Fruit fly (Drosophila melanogaster) whole organism, pupa: ENCODE data around the gene Osi1.

Experiments
- CG10348 ChIP-seq: fragments of 200-800 bp; sonication (Bioruptor generic); IDR thresholded peaks from 2 replicates; pipeline ENCODE4 v1.3.6; 2022; ENCODE audit warnings: missing biosample characterization, missing genetic modification characterization
- CG12605 ChIP-seq: fragments of 200-800 bp; sonication (Bioruptor generic); IDR thresholded peaks from 2 replicates; pipeline ENCODE4 v1.3.6; 2022; ENCODE audit warnings: missing biosample characterization, missing genetic modification characterization
- CG13204 ChIP-seq: fragments of 200-800 bp; sonication (Bioruptor generic); optimal IDR thresholded peaks from 2 replicates; lab custom pipeline; 2018; ENCODE audit warnings: missing biosample characterization, mild to moderate bottlenecking, missing genetic modification characterization, moderate library complexity
- CG14655 ChIP-seq: fragments of 200-800 bp; sonication (Bioruptor generic); optimal IDR thresholded peaks from 3 replicates; lab custom pipeline; 2017; ENCODE audit warnings: mild to moderate bottlenecking, missing biosample characterization, missing genetic modification reagents, missing genetic modification characterization
- CG15710 ChIP-seq: fragments of 200-800 bp; sonication (Bioruptor generic); optimal IDR thresholded peaks from 2 replicates; lab custom pipeline; 2018; ENCODE audit warnings: missing biosample characterization, mild to moderate bottlenecking, missing genetic modification characterization, moderate library complexity
- CG17806 ChIP-seq: fragments of 200-800 bp; sonication (Bioruptor generic); optimal IDR thresholded peaks from 2 replicates; lab custom pipeline; 2018; ENCODE audit warnings: missing biosample characterization, mild to moderate bottlenecking, missing genetic modification characterization, moderate library complexity
- CG32121 ChIP-seq: fragments of 200-800 bp; sonication (Bioruptor generic); IDR thresholded peaks from 2 replicates; pipeline ENCODE4 v1.3.6; 2022; ENCODE audit warnings: missing biosample characterization, missing genetic modification characterization
- CG34367 ChIP-seq: fragments of 200-800 bp; sonication (Bioruptor generic); optimal IDR thresholded peaks from 2 replicates; lab custom pipeline; 2018; ENCODE audit warnings: missing biosample characterization, mild to moderate bottlenecking, missing genetic modification characterization
- CG4496 ChIP-seq: fragments of 200-800 bp; sonication (Bioruptor generic); IDR thresholded peaks from 3 replicates; pipeline ENCODE4 v1.3.6; 2022; ENCODE audit warnings: missing biosample characterization, missing genetic modification characterization
- CG8159 ChIP-seq: fragments of 200-800 bp; sonication (Bioruptor generic); optimal IDR thresholded peaks from 3 replicates; lab custom pipeline; 2018; ENCODE audit warnings: missing biosample characterization, mild to moderate bottlenecking, missing genetic modification characterization, moderate library complexity
- CG8301 ChIP-seq: fragments of 200-800 bp; sonication (Bioruptor generic); optimal IDR thresholded peaks from 2 replicates; lab custom pipeline; 2018; ENCODE audit warnings: missing biosample characterization, mild to moderate bottlenecking, missing genetic modification characterization
- CG9948 ChIP-seq: fragments of 200-800 bp; sonication (Bioruptor generic); optimal IDR thresholded peaks from 2 replicates; lab custom pipeline; 2018; ENCODE audit warnings: missing biosample characterization, mild to moderate bottlenecking, missing genetic modification characterization, moderate library complexity
- D1 ChIP-seq: fragments of 200-800 bp; sonication (Bioruptor generic); optimal IDR thresholded peaks from 2 replicates; lab custom pipeline; 2018; ENCODE audit warnings: missing biosample characterization, mild to moderate bottlenecking, missing genetic modification characterization, moderate library complexity
- EcR ChIP-seq: fragments of 200-800 bp; sonication (Bioruptor generic); optimal IDR thresholded peaks from 3 replicates; lab custom pipeline; 2019; ENCODE audit warnings: missing biosample characterization, missing genetic modification characterization, mild to moderate bottlenecking, moderate library complexity, missing genetic modification reagents
- Ets98B ChIP-seq: fragments of 200-800 bp; sonication (Bioruptor generic); IDR thresholded peaks from 2 replicates; pipeline ENCODE4 v1.3.6; 2022; ENCODE audit warnings: missing biosample characterization, missing genetic modification characterization
- Pif1A ChIP-seq: fragments of 200-800 bp; sonication (Bioruptor generic); optimal IDR thresholded peaks from 3 replicates; lab custom pipeline; 2016; ENCODE audit warnings: missing biosample characterization, missing genetic modification characterization
- Pif1B ChIP-seq: fragments of 200-800 bp; sonication (Bioruptor generic); optimal IDR thresholded peaks from 3 replicates; lab custom pipeline; 2016; ENCODE audit warnings: missing biosample characterization, missing genetic modification characterization
- Snoo ChIP-seq: fragments of 200-800 bp; sonication (Bioruptor generic); optimal IDR thresholded peaks from 3 replicates; lab custom pipeline; 2017; ENCODE audit warnings: missing biosample characterization, mild to moderate bottlenecking, missing genetic modification characterization, inconsistent platforms
- fd96Ca ChIP-seq: fragments of 200-800 bp; sonication (Bioruptor generic); IDR thresholded peaks from 3 replicates; pipeline ENCODE4 v1.3.6; 2022; ENCODE audit warnings: missing biosample characterization, missing genetic modification characterization
- gl ChIP-seq: fragments of 200-800 bp; sonication (Bioruptor generic); optimal IDR thresholded peaks from 2 replicates; lab custom pipeline; 2018; ENCODE audit warnings: missing biosample characterization, mild to moderate bottlenecking, missing genetic modification characterization
- rn ChIP-seq: fragments of 200-800 bp; sonication (Bioruptor generic); IDR thresholded peaks from 2 replicates; pipeline ENCODE4 v1.3.6; 2022; ENCODE audit warnings: missing biosample characterization, missing genetic modification characterization

Osi1 gene

DNA sequence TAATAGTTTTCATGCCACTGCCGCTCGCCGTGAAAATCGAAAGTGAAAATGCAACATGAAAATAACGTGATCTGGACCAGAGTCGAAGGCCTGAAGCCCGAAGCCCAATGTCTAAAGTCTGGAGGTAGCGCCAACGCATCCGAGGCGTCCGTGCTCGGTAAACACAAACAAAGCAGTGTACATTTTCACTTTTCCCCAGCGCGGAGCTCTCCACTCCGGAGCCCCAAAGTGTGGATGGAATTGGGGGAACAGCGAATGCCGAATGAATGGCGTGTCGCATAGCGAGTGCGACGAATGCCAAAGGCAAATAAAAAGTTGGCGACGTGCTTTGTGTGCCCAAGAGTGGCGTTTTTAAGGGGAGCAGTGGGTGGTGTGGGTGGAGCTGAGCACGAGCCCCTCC, 29.7 kb downstream of the Osi1 start:
- peak; percentile 16 for TF ChIP-seq CG14655 (GFP tag; lab: Kevin White, UChicago)
- TF ChIP-seq Ets98B (GFP tag; lab: Robert Waterston, UW): peak; percentile 15; the same call in 1 of the 2 replicates
- no peak for TF ChIP-seq Pif1A (GFP tag; lab: Kevin White, UChicago)
- no peak for TF ChIP-seq CG34367 (tag; lab: Kevin White, UChicago)
- peak; percentile 88 for TF ChIP-seq CG4496 (GFP tag; lab: Robert Waterston, UW)
- TF ChIP-seq CG32121 (GFP tag; lab: Robert Waterston, UW): no peak

DNA sequence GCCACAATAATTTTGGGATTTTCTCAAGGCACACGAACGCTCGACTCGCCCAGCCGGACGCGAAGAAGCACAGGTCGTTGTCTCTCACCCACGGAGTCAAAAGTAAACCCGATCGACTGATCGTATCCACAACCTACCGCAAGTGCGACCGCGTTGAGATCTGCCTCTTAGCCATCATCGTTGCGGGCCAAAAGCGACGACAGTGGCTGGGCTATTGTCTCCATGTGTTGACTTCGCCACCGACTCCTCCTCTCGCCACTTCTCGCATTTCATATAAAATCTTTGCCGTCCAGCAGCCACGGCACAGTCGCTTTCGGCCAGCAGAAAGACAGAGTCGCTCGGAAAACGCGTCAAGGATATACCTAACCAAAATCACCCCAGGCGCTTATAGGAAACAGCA, 35.7 kb downstream of the Osi1 start, which contains the start of gene Osi2:
Osi2 (plus strand) TSS at position 301 of the 400 bp plus-strand sequence.
- no peak for TF ChIP-seq CG9948

DNA sequence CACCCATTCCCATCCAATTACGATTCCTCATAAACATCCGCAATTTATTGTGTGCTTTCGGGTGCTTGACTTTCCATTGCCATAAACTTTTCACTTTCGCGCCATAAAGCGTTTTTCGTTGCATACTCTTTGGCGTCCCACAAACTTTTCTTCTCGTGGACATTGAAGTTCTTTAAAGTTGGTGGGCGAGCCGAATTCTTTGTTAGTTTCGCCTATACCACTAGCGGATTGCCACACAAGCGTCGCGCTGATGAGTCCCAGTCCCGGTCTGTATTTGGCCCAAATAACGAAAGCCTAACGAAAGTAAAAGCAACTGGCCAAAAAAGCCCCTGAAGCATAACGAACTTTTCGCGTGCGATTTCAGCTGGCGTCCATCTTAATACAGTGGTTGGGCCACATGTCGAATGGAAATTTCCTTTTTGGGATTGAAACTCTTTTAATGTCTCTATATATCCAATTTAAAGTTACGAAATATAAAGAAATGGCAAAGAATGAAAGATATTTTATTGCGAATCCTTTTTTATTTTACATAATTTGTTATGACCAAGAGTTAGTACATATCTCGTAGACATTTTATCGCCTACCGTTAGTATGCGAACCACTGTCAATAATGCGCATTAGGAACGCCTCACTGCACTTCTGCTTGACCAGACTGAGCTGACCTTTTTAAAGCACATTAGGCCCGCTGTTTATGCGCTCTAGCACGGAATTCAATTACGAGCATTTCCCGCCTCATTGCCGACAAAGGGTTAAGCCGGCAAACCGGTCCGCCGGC, 37.1 kb downstream of the Osi1 start:
- TF ChIP-seq CG15710 (tag; lab: Kevin White, UChicago) (no peak), CG12605 (GFP tag; lab: Robert Waterston, UW) (no peak), CG14655 (GFP tag; lab: Kevin White, UChicago) (peak; percentile 27), gl (tag; lab: Kevin White, UChicago) (no peak), Pif1A (GFP tag; lab: Kevin White, UChicago) (no peak)

DNA sequence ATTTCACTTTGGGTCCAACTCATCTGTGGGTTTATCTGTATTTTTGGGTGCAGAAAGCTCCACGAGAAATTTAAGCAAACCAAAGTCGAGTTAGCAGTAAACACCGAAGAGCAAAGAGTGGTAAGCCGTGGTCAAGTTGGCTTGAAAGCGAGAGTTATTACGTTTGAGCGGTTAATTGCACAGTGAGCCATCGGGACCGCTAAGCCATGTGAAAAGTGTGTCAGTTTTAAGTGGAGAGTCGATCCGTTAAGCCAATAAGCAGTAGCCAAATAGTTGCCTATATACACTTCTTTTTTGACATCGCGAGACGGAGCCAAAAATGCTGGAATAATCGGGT, 37.7 kb downstream of the Osi1 start:
- TF ChIP-seq CG8159: no peak
- no peak for TF ChIP-seq CG10348
- TF ChIP-seq CG17806 (tag; lab: Kevin White, UChicago): no peak
- TF ChIP-seq D1 (tag; lab: Kevin White, UChicago): no peak
- no peak for TF ChIP-seq fd96Ca

DNA sequence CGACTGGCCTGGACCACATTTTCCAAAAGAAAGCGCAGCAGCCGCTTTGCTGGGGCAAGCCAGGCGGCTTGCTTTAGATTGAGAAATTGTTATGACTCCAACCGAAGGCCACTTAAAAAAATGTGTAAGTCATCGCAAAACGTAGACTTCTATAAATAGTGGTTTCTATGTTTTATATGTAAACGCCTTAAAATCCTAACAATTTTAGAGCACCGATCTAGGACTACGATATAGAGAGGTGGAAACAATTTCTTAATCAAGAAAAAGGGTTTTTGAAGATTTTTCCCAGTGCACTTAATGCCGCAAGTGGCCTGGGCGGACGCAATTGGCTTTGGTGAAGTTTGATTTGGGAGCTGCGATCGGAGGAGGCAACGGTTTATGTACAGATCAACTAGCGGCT, 40.9 kb downstream of the Osi1 start:
- TF ChIP-seq Snoo (tag; lab: Kevin White, UChicago) (no peak), CG4496 (GFP tag; lab: Robert Waterston, UW) (peak; percentile 80), CG17806 (tag; lab: Kevin White, UChicago) (peak; percentile 18), CG32121 (GFP tag; lab: Robert Waterston, UW) (peak; percentile 76), Pif1B (GFP tag; lab: Kevin White, UChicago) (peak; percentile 41), CG10348 (no peak), CG9948 (no peak), CG8301 (peak; percentile 91), Pif1A (GFP tag; lab: Kevin White, UChicago) (peak; percentile 75), CG14655 (GFP tag; lab: Kevin White, UChicago) (peak; percentile 84), CG13204 (GFP tag; lab: Kevin White, UChicago) (no peak), CG8159 (no peak), CG15710 (tag; lab: Kevin White, UChicago) (no peak), fd96Ca (peak; percentile 85), Ets98B (GFP tag; lab: Robert Waterston, UW) (peak; percentile 88), CG12605 (GFP tag; lab: Robert Waterston, UW) (peak; percentile 56), rn (0 out of 2 replicates have a peak, but pooled peaks have one; percentile 48)

DNA sequence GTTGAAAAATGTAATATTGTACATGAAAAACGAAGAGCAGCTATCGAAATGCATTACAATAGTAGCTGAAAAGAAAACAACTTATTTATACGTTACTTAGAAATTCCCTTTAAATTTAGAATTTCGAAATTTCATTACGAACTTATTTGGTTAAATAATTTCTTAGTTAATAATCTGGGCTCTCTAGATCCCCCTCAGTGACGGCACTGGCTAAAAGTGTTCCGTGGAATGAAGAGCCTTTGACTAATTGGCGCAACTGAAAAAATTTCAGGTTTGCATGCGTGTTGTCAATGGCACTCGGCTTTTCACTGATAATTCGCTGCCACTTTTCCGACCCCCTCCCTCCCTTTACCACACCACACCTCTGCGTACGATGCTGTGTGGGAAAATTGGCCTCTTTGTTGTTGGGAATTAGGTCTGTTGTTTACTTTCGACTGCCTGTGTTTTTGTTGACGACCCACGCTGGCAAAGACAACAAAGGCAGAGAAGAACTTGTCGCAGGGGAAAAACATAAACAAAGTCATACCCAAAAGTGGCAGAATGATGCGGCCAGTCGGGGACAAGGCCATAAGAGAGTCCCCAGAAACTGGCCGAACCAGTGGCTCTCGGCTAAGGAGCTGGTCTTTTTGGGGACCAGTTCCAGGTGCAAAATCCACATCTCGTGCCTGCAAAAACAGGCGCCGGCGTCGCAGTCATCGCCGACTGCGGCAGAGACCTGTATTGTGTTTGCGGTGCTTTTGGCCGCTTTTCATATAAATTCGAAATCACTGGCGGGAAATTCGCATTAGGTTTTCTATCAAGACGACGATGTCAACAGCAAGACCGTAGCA, 41.9 kb downstream of the Osi1 start, which contains the start of gene Osi3:
Osi3 (plus strand) TSS at position 780 of the 830 bp plus-strand sequence.
- peak; percentile 6 for TF ChIP-seq Pif1B (GFP tag; lab: Kevin White, UChicago)
- TF ChIP-seq CG8301: peak; percentile 43
- TF ChIP-seq D1 (tag; lab: Kevin White, UChicago): no peak
- TF ChIP-seq Snoo (tag; lab: Kevin White, UChicago): no peak
- TF ChIP-seq EcR: peak; percentile 31
- peak; percentile 40 for TF ChIP-seq Pif1A (GFP tag; lab: Kevin White, UChicago)
- TF ChIP-seq CG14655 (GFP tag; lab: Kevin White, UChicago): peak; percentile 46
- TF ChIP-seq CG4496 (GFP tag; lab: Robert Waterston, UW): 0 out of 3 replicates have a peak, but pooled peaks have one; percentile 26
- TF ChIP-seq CG10348: no peak

DNA sequence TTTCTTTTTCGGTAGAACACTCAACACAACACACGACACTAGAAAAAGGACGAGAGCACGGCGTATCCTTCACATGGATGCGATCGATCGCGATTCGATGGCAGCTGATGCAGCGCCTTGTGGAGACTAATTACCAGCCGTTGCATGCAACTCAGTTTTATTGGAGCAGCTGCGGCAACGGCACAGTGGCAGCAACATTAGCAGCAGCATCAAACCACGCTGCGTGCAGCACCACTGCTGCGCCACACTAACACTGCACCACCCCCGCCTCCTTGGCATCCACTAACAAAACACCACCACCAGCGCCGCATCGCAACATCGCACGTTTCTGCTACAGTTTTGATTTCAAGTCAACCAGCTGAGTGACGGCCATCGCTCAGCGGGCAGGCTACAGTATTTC, 48.3 kb downstream of the Osi1 start, which contains the start of gene Osi4:
Osi4 (minus strand) TSS at position 101 of the 400 bp plus-strand sequence.
- TF ChIP-seq CG13204 (GFP tag; lab: Kevin White, UChicago) (no peak), CG12605 (GFP tag; lab: Robert Waterston, UW) (no peak), Pif1B (GFP tag; lab: Kevin White, UChicago) (no peak), Pif1A (GFP tag; lab: Kevin White, UChicago) (no peak), CG4496 (GFP tag; lab: Robert Waterston, UW) (no peak), gl (tag; lab: Kevin White, UChicago) (no peak), D1 (tag; lab: Kevin White, UChicago) (no peak), CG10348 (no peak), Snoo (tag; lab: Kevin White, UChicago) (no peak), CG32121 (GFP tag; lab: Robert Waterston, UW) (no peak), CG9948 (no peak), Ets98B (GFP tag; lab: Robert Waterston, UW) (no peak), CG8159 (no peak)
